Worm (Caenorhabditis elegans) whole organism, L4/young adult: ENCODE measurements around the gene Y75B8A.25.

Experiments used
- W03F9.2 ChIP-seq: fragments of 150-350 bp; optimal IDR thresholded peaks from 2 replicates; lab custom pipeline; 2014; ENCODE audit warnings: missing biosample characterization, missing genetic modification characterization
- dao-5 ChIP-seq: sonication (generic microtip); optimal IDR thresholded peaks from 2 replicates; lab custom pipeline; 2016; ENCODE audit warnings: missing genotype, missing genetic modification characterization, moderate library complexity, missing compliant biosample characterization
- him-1 ChIP-seq: sonication (generic microtip); optimal IDR thresholded peaks from 2 replicates; lab custom pipeline; 2016; ENCODE audit warnings: missing genotype, missing genetic modification reagents, missing genetic modification characterization, missing compliant biosample characterization

ce11 chrIII:12233493-12233892, 40.3 kb upstream of the Y75B8A.25 start:
- TF ChIP-seq dao-5 (tag; lab: Kevin White, UChicago) (no peak), W03F9.2 (tag; lab: Kevin White, UChicago) (no peak), him-1 (tag; lab: Kevin White, UChicago) (no peak)
